Fruit fly (Drosophila melanogaster) whole organism, embryonic: Measurements from ENCODE around the gene Cpr62Ba.
A peak's percentile ranks its signal among the peaks of the same experiment; 100 is the strongest.

Experiments used
- Bdp1 ChIP-seq: fragments of 200-800 bp; sonication (Bioruptor generic); optimal IDR thresholded peaks from 3 replicates; lab custom pipeline; 2016; ENCODE audit warnings: missing biosample characterization, missing genetic modification characterization
- CG10147 ChIP-seq: fragments of 200-800 bp; sonication (Bioruptor generic); optimal IDR thresholded peaks from 2 replicates; lab custom pipeline; 2019; ENCODE audit warnings: missing biosample characterization, mild to moderate bottlenecking, missing genetic modification characterization, moderate library complexity
- CG10209 ChIP-seq: fragments of 200-800 bp; sonication (Bioruptor generic); optimal IDR thresholded peaks from 3 replicates; lab custom pipeline; 2017; ENCODE audit warnings: missing biosample characterization, mild to moderate bottlenecking, missing genetic modification characterization, missing genetic modification reagents
- CG1024 ChIP-seq: fragments of 200-800 bp; sonication (Bioruptor generic); IDR thresholded peaks from 2 replicates; pipeline ENCODE4 v1.3.6; 2022; ENCODE audit warnings: missing biosample characterization, missing genetic modification characterization
- CG12104 ChIP-seq: fragments of 200-800 bp; sonication (Bioruptor generic); optimal IDR thresholded peaks from 3 replicates; lab custom pipeline; 2016; ENCODE audit warnings: missing biosample characterization, missing genetic modification characterization
- CG12219 ChIP-seq: fragments of 200-800 bp; sonication (Bioruptor generic); optimal IDR thresholded peaks from 3 replicates; lab custom pipeline; 2018; ENCODE audit warnings: missing biosample characterization, mild to moderate bottlenecking, missing genetic modification characterization
- CG13123 ChIP-seq: fragments of 200-800 bp; sonication (Bioruptor generic); optimal IDR thresholded peaks from 2 replicates; lab custom pipeline; 2016; ENCODE audit warnings: missing biosample characterization, missing genetic modification characterization
- CG1602 ChIP-seq: fragments of 200-800 bp; sonication (Bioruptor generic); optimal IDR thresholded peaks from 3 replicates; lab custom pipeline; 2016; ENCODE audit warnings: missing biosample characterization, missing genetic modification characterization
- CG16863 ChIP-seq: fragments of 200-800 bp; sonication (Bioruptor generic); optimal IDR thresholded peaks from 3 replicates; lab custom pipeline; 2016; ENCODE audit warnings: missing biosample characterization, missing genetic modification characterization
- CG17385 ChIP-seq: fragments of 200-800 bp; sonication (Bioruptor generic); optimal IDR thresholded peaks from 3 replicates; lab custom pipeline; 2018; ENCODE audit warnings: missing biosample characterization, mild to moderate bottlenecking, missing genetic modification characterization
- CG17568 ChIP-seq: fragments of 200-800 bp; sonication (Bioruptor generic); optimal IDR thresholded peaks from 2 replicates; lab custom pipeline; 2018; ENCODE audit warnings: missing biosample characterization, mild to moderate bottlenecking, missing genetic modification characterization, moderate library complexity
- CG18262 ChIP-seq: fragments of 200-800 bp; optimal IDR thresholded peaks from 3 replicates; lab custom pipeline; 2019; ENCODE audit warnings: missing biosample characterization, mild to moderate bottlenecking, missing genetic modification characterization, moderate library complexity
- CG18764 ChIP-seq: fragments of 200-800 bp; sonication (Bioruptor generic); optimal IDR thresholded peaks from 3 replicates; lab custom pipeline; 2016; ENCODE audit warnings: missing biosample characterization, missing genetic modification characterization
- CG2889 ChIP-seq: fragments of 200-800 bp; sonication (Bioruptor generic); IDR thresholded peaks from 3 replicates; pipeline ENCODE4 v1.3.6; 2022; ENCODE audit warnings: missing biosample characterization, missing genetic modification characterization
- CG31441 ChIP-seq: fragments of 200-800 bp; sonication (Bioruptor generic); IDR thresholded peaks from 2 replicates; pipeline ENCODE4 v1.3.6; 2022; ENCODE audit warnings: missing biosample characterization, missing genetic modification characterization
- CG33557 ChIP-seq: fragments of 200-800 bp; sonication (Bioruptor generic); optimal IDR thresholded peaks from 2 replicates; lab custom pipeline; 2019; ENCODE audit warnings: missing biosample characterization, mild to moderate bottlenecking, missing genetic modification characterization, moderate library complexity
- CG3726 ChIP-seq: fragments of 200-800 bp; sonication (Bioruptor generic); IDR thresholded peaks from 3 replicates; pipeline ENCODE4, ENCODE4 v1.3.6; 2022; ENCODE audit warnings: missing biosample characterization, missing genetic modification characterization
- CG43689 ChIP-seq: fragments of 200-800 bp; sonication (Bioruptor generic); IDR thresholded peaks from 2 replicates; pipeline ENCODE4 v1.3.6; 2022; ENCODE audit warnings: missing biosample characterization, missing genetic modification characterization
- CG4707 ChIP-seq: fragments of 200-800 bp; sonication (Bioruptor generic); optimal IDR thresholded peaks from 2 replicates; lab custom pipeline; 2018; ENCODE audit warnings: missing biosample characterization, mild to moderate bottlenecking, missing genetic modification characterization, moderate library complexity
- CG6654 ChIP-seq: fragments of 200-800 bp; sonication (Bioruptor generic); optimal IDR thresholded peaks from 2 replicates; lab custom pipeline; 2017; ENCODE audit warnings: missing biosample characterization, mild to moderate bottlenecking, missing genetic modification characterization
- CG8281 ChIP-seq: fragments of 200-800 bp; sonication (Bioruptor generic); optimal IDR thresholded peaks from 2 replicates; lab custom pipeline; 2018; ENCODE audit warnings: missing biosample characterization, mild to moderate bottlenecking, missing genetic modification characterization, moderate library complexity
- Ets65A ChIP-seq: fragments of 200-800 bp; sonication (Bioruptor generic); peaks from one replicate; lab custom pipeline; 2016; ENCODE audit warnings: missing biosample characterization, missing genetic modification characterization
- NC2β ChIP-seq: fragments of 200-800 bp; sonication (Bioruptor generic); optimal IDR thresholded peaks from 2 replicates; lab custom pipeline; 2016; ENCODE audit warnings: missing biosample characterization, missing genetic modification characterization
- Oaz ChIP-seq: fragments of 200-800 bp; sonication (Bioruptor generic); IDR thresholded peaks from 2 replicates; pipeline ENCODE4 v1.3.6; 2022; ENCODE audit warnings: missing biosample characterization, missing genetic modification characterization
- Oli ChIP-seq: fragments of 200-800 bp; sonication (Bioruptor generic); optimal IDR thresholded peaks from 2 replicates; lab custom pipeline; 2018; ENCODE audit warnings: missing biosample characterization, mild to moderate bottlenecking, missing genetic modification characterization, moderate library complexity
- Opbp ChIP-seq: fragments of 200-800 bp; sonication (Bioruptor generic); IDR thresholded peaks from 3 replicates; pipeline ENCODE4 v1.3.6; 2022; ENCODE audit warnings: missing biosample characterization, missing genetic modification characterization; ENCODE audit not compliant: partially characterized antibody
- Optix ChIP-seq: fragments of 200-800 bp; sonication (Bioruptor generic); IDR thresholded peaks from 3 replicates; pipeline ENCODE4 v1.3.6; 2022; ENCODE audit warnings: missing biosample characterization, missing genetic modification characterization
- Sin3A ChIP-seq: fragments of >200 bp; optimal IDR thresholded peaks from 2 replicates; lab custom pipeline; 2018
- Spps ChIP-seq: fragments of 200-800 bp; sonication (Bioruptor generic); optimal IDR thresholded peaks from 2 replicates; lab custom pipeline; 2018; ENCODE audit warnings: missing biosample characterization, mild to moderate bottlenecking, missing genetic modification characterization
- Stat92E ChIP-seq, 3 experiments: fragments of >200 bp in 2 of 3; fragments of 200-800 bp in 1 of 3; sonication (Bioruptor generic) in 1 of 3; optimal IDR thresholded peaks; 2 replicates each; lab custom pipeline; 2017 to 2019; ENCODE audit warnings: missing biosample characterization in 3 of 3, missing genetic modification characterization in 3 of 3, mild to moderate bottlenecking in 1 of 3, moderate library complexity in 1 of 3
- Trl ChIP-seq, 3 experiments: fragments of >200 bp in 2 of 3; fragments of 200-800 bp in 1 of 3; sonication (Bioruptor generic) in 1 of 3; optimal IDR thresholded peaks; 2 replicates in 1 of 3; 3 replicates in 2 of 3; lab custom pipeline; 2016 to 2017; ENCODE audit warnings: missing biosample characterization in 1 of 3, missing genetic modification characterization in 1 of 3
- YL-1 ChIP-seq: fragments of 200-800 bp; sonication (Bioruptor generic); optimal IDR thresholded peaks from 3 replicates; lab custom pipeline; 2017; ENCODE audit warnings: missing biosample characterization, mild to moderate bottlenecking, missing genetic modification characterization
- ash1 ChIP-seq: fragments of 200-800 bp; sonication (Bioruptor generic); optimal IDR thresholded peaks from 2 replicates; lab custom pipeline; 2018; ENCODE audit warnings: missing biosample characterization, mild to moderate bottlenecking, missing genetic modification characterization
- cato ChIP-seq: fragments of 200-800 bp; sonication (Bioruptor generic); optimal IDR thresholded peaks from 2 replicates; lab custom pipeline; 2016; ENCODE audit warnings: missing biosample characterization, missing genetic modification characterization, borderline replicate concordance
- cg ChIP-seq: fragments of 200-800 bp; sonication (Bioruptor generic); optimal IDR thresholded peaks from 3 replicates; lab custom pipeline; 2019; ENCODE audit warnings: missing biosample characterization, mild to moderate bottlenecking, missing genetic modification characterization, moderate library complexity
- dysf ChIP-seq: fragments of 200-800 bp; sonication (Bioruptor generic); IDR thresholded peaks from 3 replicates; pipeline ENCODE4 v1.3.6; 2022; ENCODE audit warnings: missing biosample characterization, missing genetic modification characterization
- fd3F ChIP-seq: fragments of 200-800 bp; sonication (Bioruptor generic); optimal IDR thresholded peaks from 2 replicates; lab custom pipeline; 2018; ENCODE audit warnings: missing biosample characterization, mild to moderate bottlenecking, missing genetic modification characterization, moderate library complexity
- fd96Cb ChIP-seq: fragments of 200-800 bp; sonication (Bioruptor generic); optimal IDR thresholded peaks from 2 replicates; lab custom pipeline; 2018; ENCODE audit warnings: missing biosample characterization, mild to moderate bottlenecking, missing genetic modification characterization, moderate library complexity
- fru ChIP-seq: fragments of >200 bp; optimal IDR thresholded peaks from 2 replicates; lab custom pipeline; 2017
- gfzf ChIP-seq: fragments of 200-800 bp; sonication (Bioruptor generic); optimal IDR thresholded peaks from 2 replicates; lab custom pipeline; 2016; ENCODE audit warnings: missing biosample characterization, mild to moderate bottlenecking, missing genetic modification characterization, moderate library complexity
- ham ChIP-seq: fragments of 200-800 bp; sonication (Bioruptor generic); IDR thresholded peaks from 2 replicates; pipeline ENCODE4 v1.3.6; 2022; ENCODE audit warnings: missing biosample characterization, missing genetic modification characterization
- ken ChIP-seq: fragments of 200-800 bp; sonication (Bioruptor generic); IDR thresholded peaks from 3 replicates; pipeline ENCODE4 v1.3.6; 2022; ENCODE audit warnings: missing biosample characterization, missing genetic modification characterization
- pho ChIP-seq: fragments of 200-800 bp; sonication (Bioruptor generic); optimal IDR thresholded peaks from 2 replicates; lab custom pipeline; 2016; ENCODE audit warnings: missing biosample characterization, missing genetic modification characterization
- prd ChIP-seq, 3 experiments: fragments of >200 bp in 2 of 3; fragments of 200-800 bp in 1 of 3; sonication (Bioruptor generic) in 1 of 3; optimal IDR thresholded peaks in 2 of 3; IDR thresholded peaks in 1 of 3; 2 replicates in 2 of 3; 3 replicates in 1 of 3; pipeline versions ENCODE4 v1.3.6 to Lab custom; 2017 to 2022; ENCODE audit warnings: missing biosample characterization in 1 of 3, missing genetic modification characterization in 1 of 3
- repo ChIP-seq: fragments of 200-800 bp; sonication (Bioruptor generic); optimal IDR thresholded peaks from 2 replicates; lab custom pipeline; 2016; ENCODE audit warnings: missing biosample characterization, missing genetic modification characterization
- schlank ChIP-seq: fragments of 200-800 bp; sonication (Bioruptor generic); optimal IDR thresholded peaks from 2 replicates; lab custom pipeline; 2018; ENCODE audit warnings: missing biosample characterization, mild to moderate bottlenecking, missing genetic modification characterization
- stc ChIP-seq: fragments of 200-800 bp; sonication (Bioruptor generic); IDR thresholded peaks from 2 replicates; pipeline ENCODE4 v1.3.6; 2022; ENCODE audit warnings: missing biosample characterization, missing genetic modification characterization
- ttk ChIP-seq: fragments of 200-800 bp; sonication (Bioruptor generic); IDR thresholded peaks from 2 replicates; pipeline ENCODE4 v2.1.2; 2022; ENCODE audit warnings: missing biosample characterization, missing genetic modification characterization
- vvl ChIP-seq: fragments of 200-800 bp; sonication (Bioruptor generic); IDR thresholded peaks from 2 replicates; pipeline ENCODE4 v1.3.6; 2022; ENCODE audit warnings: missing biosample characterization, missing genetic modification characterization
- zfh1 ChIP-seq: fragments of 200-800 bp; sonication (Bioruptor generic); IDR thresholded peaks from 3 replicates; pipeline ENCODE4 v1.3.6; 2022; ENCODE audit warnings: missing biosample characterization, missing genetic modification characterization
- zfh2 ChIP-seq: fragments of 200-800 bp; sonication (Bioruptor generic); optimal IDR thresholded peaks from 2 replicates; lab custom pipeline; 2016; ENCODE audit warnings: missing biosample characterization, missing genetic modification characterization

Gene Cpr62Ba

dm6 chr3L:1880692-1881091 lies 49.1 kb upstream of the Cpr62Ba start (continued):
- TF ChIP-seq stc (GFP tag; lab: Robert Waterston, UW) = peak; percentile 53
- no peak for TF ChIP-seq YL-1 (GFP tag; lab: Kevin White, UChicago)
- TF ChIP-seq prd (optimal IDR thresholded peaks at IDR 0.05; lab: Kevin White, UChicago) = no peak
- peak; percentile 49; the same call in 1 of the 3 replicates for TF ChIP-seq prd (GFP tag; IDR thresholded peaks at IDR 0.05; lab: Robert Waterston, UW)
- no peak for TF ChIP-seq NC2β
- no peak for TF ChIP-seq fru (lab: Kevin White, UChicago)
- no peak for TF ChIP-seq CG12219 (GFP tag; lab: Kevin White, UChicago)
- peak; percentile 75 for TF ChIP-seq dysf (GFP tag; lab: Robert Waterston, UW)
- no peak for TF ChIP-seq Trl (optimal IDR thresholded peaks at IDR 0.05; lab: Kevin White, UChicago)
- TF ChIP-seq Trl (GFP tag; optimal IDR thresholded peaks at IDR 0.05; lab: Kevin White, UChicago) = no peak
- no peak for TF ChIP-seq pho (GFP tag; lab: Kevin White, UChicago)
- no peak for TF ChIP-seq CG18262
- TF ChIP-seq CG17568 (GFP tag; lab: Kevin White, UChicago) = no peak
- no peak for TF ChIP-seq CG12104 (GFP tag; lab: Kevin White, UChicago)
- no peak for TF ChIP-seq Sin3A (lab: Kevin White, UChicago)
- 0 out of 2 replicates have a peak, but pooled peaks have one; percentile 22 for TF ChIP-seq CG31441
- peak; percentile 50; the same call in 1 of the 2 replicates for TF ChIP-seq ttk
- TF ChIP-seq CG43689 (GFP tag; lab: Robert Waterston, UW) = no peak
- no peak for TF ChIP-seq Stat92E (GFP tag; optimal IDR thresholded peaks at IDR 0.05; lab: Kevin White, UChicago)
- TF ChIP-seq Optix (GFP tag; lab: Robert Waterston, UW) = no peak
- TF ChIP-seq Bdp1 (GFP tag; lab: Kevin White, UChicago) = no peak
- no peak for TF ChIP-seq CG13123 (GFP tag; lab: Kevin White, UChicago)
- no peak for TF ChIP-seq CG8281 (tag; lab: Kevin White, UChicago)
- TF ChIP-seq CG1602 (GFP tag; lab: Kevin White, UChicago) = no peak
- no peak for TF ChIP-seq CG6654 (GFP tag; lab: Kevin White, UChicago)
- no peak for TF ChIP-seq repo (GFP tag; lab: Kevin White, UChicago)
- TF ChIP-seq Ets65A = peak; percentile 43
- TF ChIP-seq Opbp (GFP tag; lab: Robert Waterston, UW) = no peak
- TF ChIP-seq CG16863 (GFP tag; lab: Kevin White, UChicago) = no peak
- TF ChIP-seq CG10209 (GFP tag; lab: Kevin White, UChicago) = no peak
- 0 out of 2 replicates have a peak, but pooled peaks have one; percentile 28 for TF ChIP-seq Oaz (GFP tag; lab: Robert Waterston, UW)
- TF ChIP-seq ken (GFP tag; lab: Robert Waterston, UW) = no peak
- TF ChIP-seq cg = no peak
- TF ChIP-seq vvl (GFP tag; lab: Robert Waterston, UW) = peak; percentile 80
- TF ChIP-seq cato (GFP tag; lab: Kevin White, UChicago) = no peak
- TF ChIP-seq ash1 (GFP tag; lab: Kevin White, UChicago) = no peak
- TF ChIP-seq CG33557 = no peak
- TF ChIP-seq fd96Cb (tag; lab: Kevin White, UChicago) = peak; percentile 33
- 0 out of 3 replicates have a peak, but pooled peaks have one; percentile 18 for TF ChIP-seq CG3726 (GFP tag; lab: Robert Waterston, UW)
- TF ChIP-seq fd3F (GFP tag; lab: Kevin White, UChicago) = no peak
- no peak for TF ChIP-seq gfzf
- peak; percentile 54; the same call in 1 of the 3 replicates for TF ChIP-seq zfh1 (GFP tag; lab: Robert Waterston, UW)
- no peak for TF ChIP-seq CG2889 (GFP tag; lab: Robert Waterston, UW)
- no peak for TF ChIP-seq zfh2 (GFP tag; lab: Kevin White, UChicago)
- TF ChIP-seq CG1024 (GFP tag; lab: Robert Waterston, UW) = 0 out of 2 replicates have a peak, but pooled peaks have one; percentile 26
- no peak for TF ChIP-seq CG17385 (GFP tag; lab: Kevin White, UChicago)
- no peak for TF ChIP-seq CG18764 (GFP tag; lab: Kevin White, UChicago)
- TF ChIP-seq CG10147 (GFP tag; lab: Kevin White, UChicago) = no peak
- no peak for TF ChIP-seq ham
- TF ChIP-seq CG4707 (GFP tag; lab: Kevin White, UChicago) = no peak
- no peak for TF ChIP-seq schlank (tag; lab: Kevin White, UChicago)
- TF ChIP-seq Oli (tag; lab: Kevin White, UChicago) = no peak
- TF ChIP-seq Spps (tag; lab: Kevin White, UChicago) = no peak
